Worm (Caenorhabditis elegans) whole organism, L4 larva: ENCODE data around the gene sod-1.

Experiments used
- aly-2 ChIP-seq: sonication (generic microtip); optimal IDR thresholded peaks from 2 replicates; lab custom pipeline; 2018; ENCODE audit warnings: missing biosample characterization, missing genetic modification characterization
- ama-1 ChIP-seq: fragments of 150-350 bp; optimal IDR thresholded peaks from 2 replicates; lab custom pipeline; 2014; ENCODE audit warnings: inconsistent platforms, mixed read lengths
- dpl-1 ChIP-seq: fragments of 150-350 bp; optimal IDR thresholded peaks from 2 replicates; lab custom pipeline; 2014; ENCODE audit warnings: missing biosample characterization, missing genetic modification reagents, missing genetic modification characterization
- lin-38 ChIP-seq: fragments of 200-800 bp; sonication (Bioruptor generic); IDR thresholded peaks from 2 replicates; pipeline ENCODE4 v1.3.6; 2022; ENCODE audit warnings: missing genetic modification reagents, missing genetic modification characterization, missing compliant biosample characterization
- lin-39 ChIP-seq: fragments of 150-350 bp; optimal IDR thresholded peaks from 2 replicates; lab custom pipeline; 2014; ENCODE audit warnings: missing biosample characterization, missing genetic modification reagents, missing genetic modification characterization
- nhr-11 ChIP-seq: fragments of 150-350 bp; optimal IDR thresholded peaks from 2 replicates; lab custom pipeline; 2014; ENCODE audit warnings: missing biosample characterization, missing genetic modification characterization
- nhr-237 ChIP-seq: sonication (generic microtip); optimal IDR thresholded peaks from 2 replicates; lab custom pipeline; 2017; ENCODE audit warnings: missing biosample characterization, missing genetic modification characterization
- set-16 ChIP-seq: fragments of 200-800 bp; sonication (Bioruptor generic); IDR thresholded peaks from 2 replicates; pipeline ENCODE4 v1.3.6; 2022; ENCODE audit warnings: missing genetic modification reagents, missing genetic modification characterization, missing compliant biosample characterization
- snpc-4 ChIP-seq: fragments of 150-350 bp; optimal IDR thresholded peaks from 2 replicates; lab custom pipeline; 2014; ENCODE audit warnings: missing biosample characterization, missing genetic modification characterization
- unc-130 ChIP-seq: sonication (generic microtip); optimal IDR thresholded peaks from 2 replicates; lab custom pipeline; 2016; ENCODE audit warnings: missing genetic modification reagents, missing genetic modification characterization, missing compliant biosample characterization

- TF ChIP-seq nhr-237 (tag; lab: Kevin White, UChicago) (no peak), nhr-11 (no peak), unc-130 (GFP tag; lab: Kevin White, UChicago) (no peak), dpl-1 (GFP tag; lab: Kevin White, UChicago) (peak; percentile 88), snpc-4 (tag; lab: Kevin White, UChicago) (no peak), lin-39 (no peak), lin-38 (GFP tag; lab: Robert Waterston, UW) (peak; percentile 52), aly-2 (tag; lab: Kevin White, UChicago) (no peak), ama-1 (no peak), set-16 (no peak)
These were observed 324 bp upstream of the sod-1 start for ce11 chrII:6974011-6974410.
